Fruit fly (Drosophila melanogaster) whole organism, embryonic: ENCODE data around the gene Drsl5.
A peak's percentile ranks its signal among the peaks of the same experiment; 100 is the strongest.

Experiments used
- Asciz ChIP-seq: fragments of 200-800 bp; sonication (Bioruptor generic); optimal IDR thresholded peaks from 2 replicates; lab custom pipeline; 2017; ENCODE audit warnings: missing biosample characterization, mild to moderate bottlenecking, missing genetic modification characterization, missing genetic modification reagents
- Atf-2 ChIP-seq: fragments of 200-800 bp; sonication (Bioruptor generic); optimal IDR thresholded peaks from 2 replicates; lab custom pipeline; 2016; ENCODE audit warnings: missing biosample characterization, missing genetic modification characterization
- B-H2 ChIP-seq: fragments of 200-800 bp; sonication (Bioruptor generic); optimal IDR thresholded peaks from 2 replicates; lab custom pipeline; 2018; ENCODE audit warnings: missing biosample characterization, mild to moderate bottlenecking, missing genetic modification characterization
- Bdp1 ChIP-seq: fragments of 200-800 bp; sonication (Bioruptor generic); optimal IDR thresholded peaks from 3 replicates; lab custom pipeline; 2016; ENCODE audit warnings: missing biosample characterization, missing genetic modification characterization
- CG11560 ChIP-seq: fragments of 200-800 bp; sonication (Bioruptor generic); IDR thresholded peaks from 3 replicates; pipeline ENCODE4 v1.3.6; 2022; ENCODE audit warnings: missing biosample characterization, missing genetic modification characterization
- CG12104 ChIP-seq: fragments of 200-800 bp; sonication (Bioruptor generic); optimal IDR thresholded peaks from 3 replicates; lab custom pipeline; 2016; ENCODE audit warnings: missing biosample characterization, missing genetic modification characterization
- CG12219 ChIP-seq: fragments of 200-800 bp; sonication (Bioruptor generic); optimal IDR thresholded peaks from 3 replicates; lab custom pipeline; 2018; ENCODE audit warnings: missing biosample characterization, mild to moderate bottlenecking, missing genetic modification characterization
- CG14667 ChIP-seq: fragments of 200-800 bp; sonication (Bioruptor generic); IDR thresholded peaks from 2 replicates; pipeline ENCODE4 v1.3.6; 2022; ENCODE audit warnings: missing biosample characterization, missing genetic modification characterization
- CG1603 ChIP-seq: fragments of 200-800 bp; sonication (Bioruptor generic); optimal IDR thresholded peaks from 2 replicates; lab custom pipeline; 2019; ENCODE audit warnings: missing biosample characterization, mild to moderate bottlenecking, missing genetic modification characterization, moderate library complexity
- CG18619 ChIP-seq: fragments of 200-800 bp; sonication (Bioruptor generic); optimal IDR thresholded peaks from 3 replicates; lab custom pipeline; 2017; ENCODE audit warnings: missing biosample characterization, mild to moderate bottlenecking, missing genetic modification characterization
- CG2120 ChIP-seq: fragments of 200-800 bp; sonication (Bioruptor generic); optimal IDR thresholded peaks from 3 replicates; lab custom pipeline; 2016; ENCODE audit warnings: missing biosample characterization, missing genetic modification characterization
- CG2202 ChIP-seq: fragments of 200-800 bp; sonication (Bioruptor generic); optimal IDR thresholded peaks from 2 replicates; lab custom pipeline; 2018; ENCODE audit warnings: missing biosample characterization, mild to moderate bottlenecking, missing genetic modification characterization
- CG31224 ChIP-seq: fragments of 200-800 bp; sonication (Bioruptor generic); IDR thresholded peaks from 2 replicates; pipeline ENCODE4 v1.3.6; 2022; ENCODE audit warnings: missing biosample characterization, missing genetic modification characterization
- CG31365 ChIP-seq: fragments of 200-800 bp; sonication (Bioruptor generic); optimal IDR thresholded peaks from 2 replicates; lab custom pipeline; 2018; ENCODE audit warnings: missing biosample characterization, mild to moderate bottlenecking, missing genetic modification characterization
- CG31441 ChIP-seq: fragments of 200-800 bp; sonication (Bioruptor generic); IDR thresholded peaks from 2 replicates; pipeline ENCODE4 v1.3.6; 2022; ENCODE audit warnings: missing biosample characterization, missing genetic modification characterization
- CG32767 ChIP-seq: fragments of 200-800 bp; sonication (Bioruptor generic); IDR thresholded peaks from 2 replicates; pipeline ENCODE4 v1.3.6; 2022; ENCODE audit warnings: missing biosample characterization, missing genetic modification characterization
- CG3995 ChIP-seq: fragments of 200-800 bp; sonication (Bioruptor generic); optimal IDR thresholded peaks from 3 replicates; lab custom pipeline; 2016; ENCODE audit warnings: missing biosample characterization, missing genetic modification characterization
- CG4282 ChIP-seq: fragments of 200-800 bp; sonication (Bioruptor generic); optimal IDR thresholded peaks from 2 replicates; lab custom pipeline; 2016; ENCODE audit warnings: missing biosample characterization, missing genetic modification characterization
- CG5180 ChIP-seq: fragments of 200-800 bp; sonication (Bioruptor generic); optimal IDR thresholded peaks from 3 replicates; lab custom pipeline; 2017; ENCODE audit warnings: missing biosample characterization, missing genetic modification characterization, mild to moderate bottlenecking, moderate library complexity, missing genetic modification reagents
- CG6683 ChIP-seq: fragments of 200-800 bp; sonication (Bioruptor generic); optimal IDR thresholded peaks from 2 replicates; lab custom pipeline; 2017; ENCODE audit warnings: missing biosample characterization, mild to moderate bottlenecking, missing genetic modification characterization, missing genetic modification reagents
- CG7928 ChIP-seq: fragments of 200-800 bp; sonication (Bioruptor generic); optimal IDR thresholded peaks from 2 replicates; lab custom pipeline; 2017; ENCODE audit warnings: missing biosample characterization, mild to moderate bottlenecking, missing genetic modification characterization
- CG8281 ChIP-seq: fragments of 200-800 bp; sonication (Bioruptor generic); optimal IDR thresholded peaks from 2 replicates; lab custom pipeline; 2018; ENCODE audit warnings: missing biosample characterization, mild to moderate bottlenecking, missing genetic modification characterization, moderate library complexity
- CG9215 ChIP-seq: fragments of 200-800 bp; sonication (Bioruptor generic); IDR thresholded peaks from 2 replicates; pipeline ENCODE4 v1.3.6; 2022; ENCODE audit warnings: missing biosample characterization, missing genetic modification characterization
- Dfd ChIP-seq, 2 experiments: fragments of >200 bp; optimal IDR thresholded peaks; 2 replicates each; lab custom pipeline; 2017; ENCODE audit warnings: missing biosample characterization in 2 of 2, missing genetic modification characterization in 2 of 2
- Dip2 ChIP-seq: fragments of 200-800 bp; sonication (Bioruptor generic); IDR thresholded peaks from 2 replicates; pipeline ENCODE4 v1.3.6; 2022; ENCODE audit warnings: missing biosample characterization, missing genetic modification characterization
- Dll ChIP-seq: fragments of 200-800 bp; sonication (Bioruptor generic); IDR thresholded peaks from 4 replicates; pipeline ENCODE4 v1.3.6; 2022; ENCODE audit warnings: missing biosample characterization, missing genetic modification characterization; ENCODE audit not compliant: partially characterized antibody
- Fer2 ChIP-seq: fragments of 200-800 bp; sonication (Bioruptor generic); optimal IDR thresholded peaks from 2 replicates; lab custom pipeline; 2018; ENCODE audit warnings: missing biosample characterization, mild to moderate bottlenecking, missing genetic modification characterization, moderate library complexity
- HmgZ ChIP-seq: fragments of 200-800 bp; sonication (Bioruptor generic); optimal IDR thresholded peaks from 2 replicates; lab custom pipeline; 2018; ENCODE audit warnings: missing biosample characterization, mild to moderate bottlenecking, missing genetic modification characterization
- Lim3 ChIP-seq: fragments of 200-800 bp; sonication (Bioruptor generic); IDR thresholded peaks from 2 replicates; pipeline ENCODE4 v1.3.6; 2022; ENCODE audit warnings: missing biosample characterization, missing genetic modification characterization
- Med ChIP-seq: fragments of 200-800 bp; sonication (Bioruptor generic); peaks from one replicate; lab custom pipeline; 2016; ENCODE audit warnings: missing biosample characterization, missing genetic modification characterization, mild to moderate bottlenecking, inconsistent platforms, moderate library complexity
- Nf-YA ChIP-seq: fragments of 200-800 bp; sonication (Bioruptor generic); IDR thresholded peaks from 2 replicates; pipeline ENCODE4 v1.3.6; 2022; ENCODE audit warnings: missing biosample characterization, missing genetic modification characterization
- Nf-YC ChIP-seq: fragments of 200-800 bp; optimal IDR thresholded peaks from 3 replicates; lab custom pipeline; 2019; ENCODE audit warnings: missing biosample characterization, mild to moderate bottlenecking, missing genetic modification characterization, moderate library complexity
- ab ChIP-seq: fragments of 200-800 bp; sonication (Bioruptor generic); optimal IDR thresholded peaks from 2 replicates; lab custom pipeline; 2016; ENCODE audit warnings: missing biosample characterization, missing genetic modification characterization
- bsh ChIP-seq, 2 experiments: fragments of 200-800 bp; sonication (Bioruptor generic); optimal IDR thresholded peaks; 2 replicates each; lab custom pipeline; 2017 to 2018; ENCODE audit warnings: mild to moderate bottlenecking in 2 of 2, missing biosample characterization in 2 of 2, missing genetic modification characterization in 2 of 2, moderate library complexity in 1 of 2
- chinmo ChIP-seq: fragments of 200-800 bp; sonication (Bioruptor generic); IDR thresholded peaks from 4 replicates; pipeline ENCODE4 v1.3.6; 2022; ENCODE audit warnings: missing biosample characterization, missing genetic modification characterization; ENCODE audit not compliant: partially characterized antibody
- dimm ChIP-seq: fragments of 200-800 bp; sonication (Bioruptor generic); IDR thresholded peaks from 2 replicates; pipeline ENCODE4 v1.3.6; 2022; ENCODE audit warnings: missing biosample characterization, missing genetic modification characterization
- en ChIP-seq: fragments of 200-800 bp; sonication (Bioruptor generic); optimal IDR thresholded peaks from 2 replicates; lab custom pipeline; 2016; ENCODE audit warnings: missing biosample characterization, missing genetic modification characterization
- fd96Cb ChIP-seq: fragments of 200-800 bp; sonication (Bioruptor generic); optimal IDR thresholded peaks from 2 replicates; lab custom pipeline; 2018; ENCODE audit warnings: missing biosample characterization, mild to moderate bottlenecking, missing genetic modification characterization, moderate library complexity
- gro ChIP-seq: fragments of 200-800 bp; sonication (Bioruptor generic); optimal IDR thresholded peaks from 2 replicates; lab custom pipeline; 2016; ENCODE audit warnings: missing biosample characterization, missing genetic modification characterization
- nau ChIP-seq: fragments of 200-800 bp; sonication (Bioruptor generic); optimal IDR thresholded peaks from 3 replicates; lab custom pipeline; 2017; ENCODE audit warnings: missing biosample characterization, mild to moderate bottlenecking, missing genetic modification characterization, missing genetic modification reagents
- pho ChIP-seq: fragments of 200-800 bp; sonication (Bioruptor generic); optimal IDR thresholded peaks from 2 replicates; lab custom pipeline; 2016; ENCODE audit warnings: missing biosample characterization, missing genetic modification characterization
- psq ChIP-seq: fragments of 200-800 bp; sonication (Bioruptor generic); optimal IDR thresholded peaks from 2 replicates; lab custom pipeline; 2017; ENCODE audit warnings: missing biosample characterization, missing genetic modification characterization
- sisA ChIP-seq: fragments of 200-800 bp; sonication (Bioruptor generic); IDR thresholded peaks from 2 replicates; pipeline ENCODE4 v1.3.6; 2022; ENCODE audit warnings: missing biosample characterization, missing genetic modification characterization
- sob ChIP-seq: fragments of 200-800 bp; sonication (Bioruptor generic); IDR thresholded peaks from 2 replicates; pipeline ENCODE4 v1.3.6; 2022; ENCODE audit warnings: missing biosample characterization, missing genetic modification characterization
- stc ChIP-seq: fragments of 200-800 bp; sonication (Bioruptor generic); IDR thresholded peaks from 2 replicates; pipeline ENCODE4 v1.3.6; 2022; ENCODE audit warnings: missing biosample characterization, missing genetic modification characterization
- sug ChIP-seq: fragments of 200-800 bp; optimal IDR thresholded peaks from 2 replicates; lab custom pipeline; 2019; ENCODE audit warnings: missing biosample characterization, mild to moderate bottlenecking, missing genetic modification characterization, moderate library complexity
- tin ChIP-seq: fragments of 200-800 bp; sonication (Bioruptor generic); optimal IDR thresholded peaks from 3 replicates; lab custom pipeline; 2016; ENCODE audit warnings: missing biosample characterization, missing genetic modification characterization
- tio ChIP-seq: fragments of 200-800 bp; sonication (Bioruptor generic); optimal IDR thresholded peaks from 2 replicates; lab custom pipeline; 2017; ENCODE audit warnings: missing biosample characterization, missing genetic modification characterization, inconsistent platforms
- tll ChIP-seq, 2 experiments: fragments of 200-800 bp in 1 of 2; fragments of >200 bp in 1 of 2; sonication (Bioruptor generic) in 1 of 2; optimal IDR thresholded peaks; 2 replicates each; lab custom pipeline; 2017 to 2019; ENCODE audit warnings: missing biosample characterization in 2 of 2, missing genetic modification characterization in 2 of 2, mild to moderate bottlenecking in 1 of 2, moderate library complexity in 1 of 2

Gene Drsl5

DNA sequence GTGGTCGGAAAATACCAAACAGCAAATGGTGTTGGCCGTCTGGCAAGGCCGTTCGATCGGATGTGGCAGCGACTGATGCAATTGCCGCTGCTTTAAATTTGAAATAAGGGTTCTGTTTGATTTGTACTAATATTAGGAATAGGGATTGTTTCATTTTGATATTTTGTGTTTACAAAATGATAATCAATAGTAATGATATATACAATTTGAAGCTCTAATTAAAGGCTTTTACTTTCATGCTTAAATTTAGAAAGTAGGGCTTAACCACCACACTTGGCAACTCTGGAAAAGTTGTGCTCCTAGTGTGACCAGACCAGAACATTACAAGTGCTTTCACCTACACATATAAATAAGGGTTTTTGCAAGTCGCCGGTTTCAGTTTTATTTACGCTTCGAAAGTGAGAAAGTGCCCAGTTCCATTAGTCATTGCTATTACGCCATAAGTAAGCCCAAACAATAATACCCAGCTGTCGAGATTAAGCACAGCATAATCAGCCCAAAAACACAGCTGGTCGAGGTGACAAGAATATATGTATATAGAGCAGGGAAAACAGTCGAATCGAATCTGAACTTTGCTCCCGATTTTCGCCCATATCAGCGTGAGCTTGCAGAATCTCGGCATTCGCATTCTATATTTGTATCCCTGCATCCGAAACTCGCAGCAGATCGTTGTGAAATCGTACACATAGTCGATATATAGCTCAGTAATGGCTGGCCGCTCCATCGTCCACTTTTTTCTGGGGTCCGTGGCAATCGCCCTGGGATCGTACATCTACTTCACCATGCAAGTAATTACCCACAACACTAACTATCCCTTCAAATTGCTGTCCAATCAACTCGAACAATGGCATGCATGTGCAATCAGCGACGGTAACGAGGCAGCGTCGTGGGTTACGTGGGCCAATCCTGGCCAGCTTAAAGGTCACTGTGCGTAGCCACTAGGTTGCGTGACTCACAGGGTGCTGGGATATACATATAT is 9.6 kb downstream of the Drsl5 start, which contains the start of gene Gtpx (continued):
- TF ChIP-seq chinmo (GFP tag; lab: Robert Waterston, UW) = no peak
- no peak for TF ChIP-seq Nf-YA (GFP tag; lab: Robert Waterston, UW)
- no peak for TF ChIP-seq CG8281 (tag; lab: Kevin White, UChicago)
- peak; percentile 21 for TF ChIP-seq CG3995 (GFP tag; lab: Kevin White, UChicago)
- no peak for TF ChIP-seq CG5180 (GFP tag; lab: Kevin White, UChicago)
- TF ChIP-seq Med (GFP tag; lab: Kevin White, UChicago) = peak; percentile 85
- no peak for TF ChIP-seq CG4282 (GFP tag; lab: Kevin White, UChicago)
- no peak for TF ChIP-seq CG12104 (GFP tag; lab: Kevin White, UChicago)
- TF ChIP-seq Dip2 (GFP tag; lab: Robert Waterston, UW) = no peak
- TF ChIP-seq nau = no peak
- TF ChIP-seq CG12219 = no peak
- TF ChIP-seq tin (GFP tag; lab: Kevin White, UChicago) = peak; percentile 13
- no peak for TF ChIP-seq psq (GFP tag; lab: Kevin White, UChicago)
- no peak for TF ChIP-seq Fer2 (tag; lab: Kevin White, UChicago)
- TF ChIP-seq CG9215 (GFP tag; lab: Robert Waterston, UW) = no peak
- no peak for TF ChIP-seq CG14667 (GFP tag; lab: Robert Waterston, UW)
- TF ChIP-seq CG7928 = no peak
- TF ChIP-seq sob (GFP tag; lab: Robert Waterston, UW) = no peak
- TF ChIP-seq Bdp1 = no peak
- TF ChIP-seq CG2202 = no peak
- TF ChIP-seq B-H2 (GFP tag; lab: Kevin White, UChicago) = peak; percentile 57
- no peak for TF ChIP-seq Lim3
- TF ChIP-seq CG2120 (GFP tag; lab: Kevin White, UChicago) = peak; percentile 62
- no peak for TF ChIP-seq CG31365 (tag; lab: Kevin White, UChicago)
- no peak for TF ChIP-seq Asciz (GFP tag; lab: Kevin White, UChicago)
- no peak for TF ChIP-seq Atf-2 (GFP tag; lab: Kevin White, UChicago)
- TF ChIP-seq dimm (GFP tag; lab: Robert Waterston, UW) = no peak
- no peak for TF ChIP-seq stc
- no peak for TF ChIP-seq Dfd (GFP tag; optimal IDR thresholded peaks at IDR 0.05; lab: Kevin White, UChicago)
- no peak for TF ChIP-seq tio (GFP tag; lab: Kevin White, UChicago)
- no peak; the same call in 1 of the 2 replicates for TF ChIP-seq CG31441 (GFP tag; lab: Robert Waterston, UW)
- peak in 1 of 2 experiments; percentile 8 for TF ChIP-seq tll (GFP tag; optimal IDR thresholded peaks at IDR 0.05; lab: Kevin White, UChicago)
- TF ChIP-seq bsh (GFP tag; optimal IDR thresholded peaks at IDR 0.05; lab: Kevin White, UChicago) = peak; percentile 25 to 57
- TF ChIP-seq CG18619 = peak; percentile 46
- TF ChIP-seq CG11560 (tag; lab: Robert Waterston, UW) = no peak
- TF ChIP-seq fd96Cb (tag; lab: Kevin White, UChicago) = no peak
- TF ChIP-seq CG31224 = no peak
- peak; percentile 53 for TF ChIP-seq Nf-YC (tag; lab: Kevin White, UChicago)
- no peak for TF ChIP-seq gro (GFP tag; lab: Kevin White, UChicago)
- TF ChIP-seq HmgZ = peak; percentile 58
- TF ChIP-seq CG6683 (GFP tag; lab: Kevin White, UChicago) = no peak
- TF ChIP-seq sisA (GFP tag; lab: Robert Waterston, UW) = no peak
- TF ChIP-seq Dll (GFP tag; lab: Robert Waterston, UW) = peak; percentile 51; the same call in 2 of the 4 replicates
- TF ChIP-seq ab (GFP tag; lab: Kevin White, UChicago) = peak; percentile 6
- no peak for TF ChIP-seq CG32767
- TF ChIP-seq sug (tag; lab: Kevin White, UChicago) = peak; percentile 70
- TF ChIP-seq CG1603 (tag; lab: Kevin White, UChicago) = peak; percentile 54
- no peak for TF ChIP-seq en (GFP tag; lab: Kevin White, UChicago)
- TF ChIP-seq pho (GFP tag; lab: Kevin White, UChicago) = peak; percentile 54
